Fruit fly (Drosophila melanogaster) whole organism, embryonic: ENCODE results near the gene CG17224.
A peak's percentile ranks its signal among the peaks of the same experiment; 100 is the strongest.

Experiments
- Atf3 ChIP-seq: fragments of 200-800 bp; sonication (Bioruptor generic); optimal IDR thresholded peaks from 3 replicates; lab custom pipeline; 2016; ENCODE audit warnings: missing biosample characterization, missing genetic modification characterization
- CG1024 ChIP-seq: fragments of 200-800 bp; sonication (Bioruptor generic); IDR thresholded peaks from 2 replicates; pipeline ENCODE4 v1.3.6; 2022; ENCODE audit warnings: missing biosample characterization, missing genetic modification characterization
- CG10267 ChIP-seq: fragments of 200-800 bp; sonication (Bioruptor generic); optimal IDR thresholded peaks from 2 replicates; lab custom pipeline; 2018; ENCODE audit warnings: missing biosample characterization, mild to moderate bottlenecking, missing genetic modification characterization, moderate library complexity
- CG10321 ChIP-seq: fragments of 200-800 bp; sonication (Bioruptor generic); IDR thresholded peaks from 2 replicates; pipeline ENCODE4 v1.3.6; 2022; ENCODE audit warnings: missing biosample characterization, missing genetic modification characterization
- CG10431 ChIP-seq: fragments of 200-800 bp; sonication (Bioruptor generic); optimal IDR thresholded peaks from 3 replicates; lab custom pipeline; 2018; ENCODE audit warnings: missing biosample characterization, mild to moderate bottlenecking, missing genetic modification characterization
- CG10543 ChIP-seq: fragments of 200-800 bp; sonication (Bioruptor generic); optimal IDR thresholded peaks from 3 replicates; lab custom pipeline; 2017; ENCODE audit warnings: missing biosample characterization, mild to moderate bottlenecking, missing genetic modification characterization, moderate library complexity
- CG10959 ChIP-seq: fragments of 200-800 bp; sonication (Bioruptor generic); IDR thresholded peaks from 2 replicates; pipeline ENCODE4 v1.3.6; 2022; ENCODE audit warnings: missing biosample characterization, missing genetic modification characterization
- CG11085 ChIP-seq: fragments of 200-800 bp; sonication (Bioruptor generic); IDR thresholded peaks from 2 replicates; pipeline ENCODE4 v1.3.6; 2022; ENCODE audit warnings: missing biosample characterization, missing genetic modification characterization
- CG11723 ChIP-seq: fragments of 200-800 bp; sonication (Bioruptor generic); optimal IDR thresholded peaks from 2 replicates; lab custom pipeline; 2017; ENCODE audit warnings: missing biosample characterization, mild to moderate bottlenecking, missing genetic modification characterization
- CG12659 ChIP-seq: fragments of 200-800 bp; sonication (Bioruptor generic); optimal IDR thresholded peaks from 3 replicates; lab custom pipeline; 2017; ENCODE audit warnings: mild to moderate bottlenecking, missing biosample characterization, missing genetic modification reagents, missing genetic modification characterization
- CG13123 ChIP-seq: fragments of 200-800 bp; sonication (Bioruptor generic); optimal IDR thresholded peaks from 2 replicates; lab custom pipeline; 2016; ENCODE audit warnings: missing biosample characterization, missing genetic modification characterization
- CG13287 ChIP-seq: fragments of 200-800 bp; sonication (Bioruptor generic); IDR thresholded peaks from 2 replicates; pipeline ENCODE4 v1.3.6; 2022; ENCODE audit warnings: missing biosample characterization, missing genetic modification characterization; ENCODE audit not compliant: partially characterized antibody
- CG14710 ChIP-seq: fragments of 200-800 bp; sonication (Bioruptor generic); optimal IDR thresholded peaks from 3 replicates; lab custom pipeline; 2019; ENCODE audit warnings: missing biosample characterization, mild to moderate bottlenecking, missing genetic modification characterization, moderate library complexity
- CG1603 ChIP-seq: fragments of 200-800 bp; sonication (Bioruptor generic); optimal IDR thresholded peaks from 2 replicates; lab custom pipeline; 2019; ENCODE audit warnings: missing biosample characterization, mild to moderate bottlenecking, missing genetic modification characterization, moderate library complexity
- CG17829 ChIP-seq: fragments of 200-800 bp; optimal IDR thresholded peaks from 2 replicates; lab custom pipeline; 2019; ENCODE audit warnings: missing biosample characterization, mild to moderate bottlenecking, missing genetic modification characterization, moderate library complexity
- CG30020 ChIP-seq: fragments of 200-800 bp; optimal IDR thresholded peaks from 2 replicates; lab custom pipeline; 2019; ENCODE audit warnings: missing biosample characterization, mild to moderate bottlenecking, missing genetic modification characterization, moderate library complexity
- CG31388 ChIP-seq: fragments of 200-800 bp; sonication (Bioruptor generic); optimal IDR thresholded peaks from 2 replicates; lab custom pipeline; 2016; ENCODE audit warnings: missing biosample characterization, missing genetic modification characterization
- CG3163 ChIP-seq: fragments of 200-800 bp; sonication (Bioruptor generic); optimal IDR thresholded peaks from 3 replicates; lab custom pipeline; 2016; ENCODE audit warnings: missing biosample characterization, missing genetic modification characterization
- CG33557 ChIP-seq: fragments of 200-800 bp; sonication (Bioruptor generic); optimal IDR thresholded peaks from 2 replicates; lab custom pipeline; 2019; ENCODE audit warnings: missing biosample characterization, mild to moderate bottlenecking, missing genetic modification characterization, moderate library complexity
- CG42726 ChIP-seq: fragments of 200-800 bp; sonication (Bioruptor generic); IDR thresholded peaks from 2 replicates; pipeline ENCODE4 v1.3.6; 2022; ENCODE audit warnings: missing biosample characterization, missing genetic modification characterization; ENCODE audit not compliant: partially characterized antibody
- CG4282 ChIP-seq: fragments of 200-800 bp; sonication (Bioruptor generic); optimal IDR thresholded peaks from 2 replicates; lab custom pipeline; 2016; ENCODE audit warnings: missing biosample characterization, missing genetic modification characterization
- CG7357 ChIP-seq: fragments of 200-800 bp; sonication (Bioruptor generic); IDR thresholded peaks from 3 replicates; pipeline ENCODE4 v1.3.6; 2022; ENCODE audit warnings: missing biosample characterization, missing genetic modification characterization
- CG7928 ChIP-seq: fragments of 200-800 bp; sonication (Bioruptor generic); optimal IDR thresholded peaks from 2 replicates; lab custom pipeline; 2017; ENCODE audit warnings: missing biosample characterization, mild to moderate bottlenecking, missing genetic modification characterization
- CG8924 ChIP-seq: fragments of 200-800 bp; optimal IDR thresholded peaks from 3 replicates; lab custom pipeline; 2019; ENCODE audit warnings: missing biosample characterization, mild to moderate bottlenecking, missing genetic modification characterization, moderate library complexity
- CG9797 ChIP-seq: fragments of 200-800 bp; sonication (Bioruptor generic); optimal IDR thresholded peaks from 3 replicates; lab custom pipeline; 2018; ENCODE audit warnings: missing biosample characterization, mild to moderate bottlenecking, missing genetic modification characterization
- CoRest ChIP-seq: fragments of 200-800 bp; sonication (Bioruptor generic); optimal IDR thresholded peaks from 3 replicates; lab custom pipeline; 2018; ENCODE audit warnings: missing biosample characterization, mild to moderate bottlenecking, missing genetic modification characterization, moderate library complexity
- Fer3 ChIP-seq: fragments of 200-800 bp; sonication (Bioruptor generic); optimal IDR thresholded peaks from 2 replicates; lab custom pipeline; 2018; ENCODE audit warnings: missing biosample characterization, mild to moderate bottlenecking, missing genetic modification characterization, moderate library complexity
- HmgZ ChIP-seq: fragments of 200-800 bp; sonication (Bioruptor generic); optimal IDR thresholded peaks from 2 replicates; lab custom pipeline; 2018; ENCODE audit warnings: missing biosample characterization, mild to moderate bottlenecking, missing genetic modification characterization
- Hmx ChIP-seq: fragments of 200-800 bp; sonication (Bioruptor generic); optimal IDR thresholded peaks from 2 replicates; lab custom pipeline; 2016; ENCODE audit warnings: missing biosample characterization, missing genetic modification characterization
- MBD-R2 ChIP-seq: fragments of 200-800 bp; sonication (Bioruptor generic); IDR thresholded peaks from 2 replicates; pipeline ENCODE4 v1.3.6; 2022; ENCODE audit warnings: missing biosample characterization, missing genetic modification characterization
- Neu2 ChIP-seq: fragments of 200-800 bp; sonication (Bioruptor generic); optimal IDR thresholded peaks from 3 replicates; lab custom pipeline; 2016; ENCODE audit warnings: missing biosample characterization, missing genetic modification characterization, borderline replicate concordance
- Nf-YB ChIP-seq: fragments of 200-800 bp; sonication (Bioruptor generic); optimal IDR thresholded peaks from 3 replicates; lab custom pipeline; 2019; ENCODE audit warnings: missing biosample characterization, mild to moderate bottlenecking, missing genetic modification characterization, moderate library complexity
- Optix ChIP-seq: fragments of 200-800 bp; sonication (Bioruptor generic); IDR thresholded peaks from 3 replicates; pipeline ENCODE4 v1.3.6; 2022; ENCODE audit warnings: missing biosample characterization, missing genetic modification characterization
- Scr ChIP-seq: fragments of 200-800 bp; sonication (Bioruptor generic); IDR thresholded peaks from 2 replicates; pipeline ENCODE4 v1.3.6; 2022; ENCODE audit warnings: missing biosample characterization, missing genetic modification characterization; ENCODE audit not compliant: partially characterized antibody
- Sox102F ChIP-seq: fragments of 200-800 bp; sonication (Bioruptor generic); optimal IDR thresholded peaks from 2 replicates; lab custom pipeline; 2018; ENCODE audit warnings: missing biosample characterization, mild to moderate bottlenecking, missing genetic modification characterization, moderate library complexity
- Ssrp ChIP-seq: fragments of 200-800 bp; sonication (Bioruptor generic); optimal IDR thresholded peaks from 2 replicates; lab custom pipeline; 2018; ENCODE audit warnings: missing biosample characterization, mild to moderate bottlenecking, missing genetic modification characterization, moderate library complexity
- Tbp ChIP-seq: fragments of >200 bp; optimal IDR thresholded peaks from 2 replicates; lab custom pipeline; 2018; ENCODE audit warnings: missing biosample characterization, missing genetic modification characterization
- al ChIP-seq: fragments of 200-800 bp; sonication (Bioruptor generic); IDR thresholded peaks from 2 replicates; pipeline ENCODE4 v1.3.6; 2022; ENCODE audit warnings: missing biosample characterization, missing genetic modification characterization
- amos ChIP-seq: fragments of 200-800 bp; sonication (Bioruptor generic); IDR thresholded peaks from 2 replicates; pipeline ENCODE4 v1.3.6; 2022; ENCODE audit warnings: missing biosample characterization, missing genetic modification characterization; ENCODE audit not compliant: partially characterized antibody
- crp ChIP-seq, 2 experiments: fragments of 200-800 bp; sonication (Bioruptor generic); optimal IDR thresholded peaks; 2 replicates in 1 of 2; 3 replicates in 1 of 2; lab custom pipeline; 2017; ENCODE audit warnings: missing biosample characterization in 2 of 2, missing genetic modification characterization in 2 of 2, mild to moderate bottlenecking in 1 of 2, moderate library complexity in 1 of 2
- her ChIP-seq: fragments of 200-800 bp; sonication (Bioruptor generic); optimal IDR thresholded peaks from 2 replicates; lab custom pipeline; 2016; ENCODE audit warnings: missing biosample characterization, missing genetic modification characterization
- lbe ChIP-seq: fragments of 200-800 bp; sonication (Bioruptor generic); optimal IDR thresholded peaks from 2 replicates; lab custom pipeline; 2016; ENCODE audit warnings: missing biosample characterization, mild to moderate bottlenecking, missing genetic modification characterization
- mirr ChIP-seq: fragments of 200-800 bp; sonication (Bioruptor generic); optimal IDR thresholded peaks from 3 replicates; lab custom pipeline; 2018; ENCODE audit warnings: missing biosample characterization, mild to moderate bottlenecking, missing genetic modification characterization
- pzg ChIP-seq: fragments of 200-800 bp; sonication (Bioruptor generic); optimal IDR thresholded peaks from 3 replicates; lab custom pipeline; 2018; ENCODE audit warnings: missing biosample characterization, mild to moderate bottlenecking, missing genetic modification characterization, moderate library complexity
- row ChIP-seq: fragments of 200-800 bp; sonication (Bioruptor generic); IDR thresholded peaks from 3 replicates; pipeline ENCODE4 v1.3.6; 2022; ENCODE audit warnings: missing biosample characterization, missing genetic modification characterization
- stwl ChIP-seq: fragments of 200-800 bp; sonication (Bioruptor generic); optimal IDR thresholded peaks from 3 replicates; lab custom pipeline; 2018; ENCODE audit warnings: missing biosample characterization, mild to moderate bottlenecking, missing genetic modification characterization, moderate library complexity
- trem ChIP-seq: fragments of 200-800 bp; optimal IDR thresholded peaks from 3 replicates; lab custom pipeline; 2019; ENCODE audit warnings: missing biosample characterization, mild to moderate bottlenecking, missing genetic modification characterization, moderate library complexity
- z ChIP-seq: fragments of 200-800 bp; sonication (Bioruptor generic); IDR thresholded peaks from 3 replicates; pipeline ENCODE4 v1.3.6; 2022; ENCODE audit warnings: missing biosample characterization, missing genetic modification characterization
- zen ChIP-seq: fragments of 200-800 bp; sonication (Bioruptor generic); optimal IDR thresholded peaks from 3 replicates; lab custom pipeline; 2018; ENCODE audit warnings: missing biosample characterization, mild to moderate bottlenecking, missing genetic modification characterization, moderate library complexity
- zen2 ChIP-seq: fragments of 200-800 bp; sonication (Bioruptor generic); IDR thresholded peaks from 3 replicates; pipeline ENCODE4 v1.3.6; 2022; ENCODE audit warnings: missing biosample characterization, missing genetic modification characterization; ENCODE audit not compliant: partially characterized antibody

CG17224 gene

DNA sequence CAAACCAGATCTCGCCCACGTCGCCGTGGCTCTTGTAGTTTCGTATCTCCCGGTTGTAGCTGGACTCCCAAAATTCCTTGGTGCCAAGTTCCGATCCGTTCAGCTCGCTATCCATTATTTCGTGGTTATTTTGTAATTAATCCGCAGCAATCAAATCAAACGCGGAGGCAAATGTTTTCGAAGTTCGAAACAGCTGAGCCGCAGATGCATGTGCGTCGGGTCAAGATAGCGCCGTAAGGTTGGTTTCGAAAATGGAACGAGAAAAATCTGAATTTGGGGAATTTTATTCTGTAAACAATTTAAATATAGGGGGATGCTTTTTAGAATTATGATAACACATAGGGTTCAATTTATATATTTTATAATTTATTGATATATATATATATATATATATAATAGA is 39.0 kb downstream of the CG17224 start, which contains the start of gene CG9643 (continued):
- TF ChIP-seq CG3163 (no peak), CG42726 (no peak), Fer3 (tag; lab: Kevin White, UChicago) (no peak), Tbp (GFP tag; lab: Kevin White, UChicago) (no peak), CG11085 (GFP tag; lab: Robert Waterston, UW) (no peak), CG13287 (GFP tag; lab: Robert Waterston, UW) (peak; percentile 44), Hmx (GFP tag; lab: Kevin White, UChicago) (no peak), Optix (GFP tag; lab: Robert Waterston, UW) (no peak), CG14710 (tag; lab: Kevin White, UChicago) (peak; percentile 50), CG1603 (tag; lab: Kevin White, UChicago) (peak; percentile 100), CG33557 (no peak), CG4282 (GFP tag; lab: Kevin White, UChicago) (no peak), row (GFP tag; lab: Robert Waterston, UW) (0 out of 3 replicates have a peak, but pooled peaks have one; percentile 18), Scr (GFP tag; lab: Robert Waterston, UW) (peak; percentile 40; the same call in 1 of the 2 replicates), CG8924 (peak; percentile 44), lbe (GFP tag; lab: Kevin White, UChicago) (no peak), CG30020 (tag; lab: Kevin White, UChicago) (peak; percentile 96), CG13123 (no peak), CG1024 (GFP tag; lab: Robert Waterston, UW) (0 out of 2 replicates have a peak, but pooled peaks have one; percentile 11), CG31388 (GFP tag; lab: Kevin White, UChicago) (no peak), MBD-R2 (peak; percentile 92), crp (GFP tag; optimal IDR thresholded peaks at IDR 0.05; lab: Kevin White, UChicago) (peak; percentile 87 to 97), trem (tag; lab: Kevin White, UChicago) (peak; percentile 46), zen2 (GFP tag; lab: Robert Waterston, UW) (no peak), amos (GFP tag; lab: Robert Waterston, UW) (peak; percentile 29; the same call in 1 of the 2 replicates), al (GFP tag; lab: Robert Waterston, UW) (no peak), CG17829 (peak; percentile 44), Sox102F (GFP tag; lab: Kevin White, UChicago) (no peak), pzg (GFP tag; lab: Kevin White, UChicago) (peak; percentile 83), CG10959 (GFP tag; lab: Robert Waterston, UW) (no peak), her (GFP tag; lab: Kevin White, UChicago) (no peak), Nf-YB (no peak), CG10267 (tag; lab: Kevin White, UChicago) (peak; percentile 39), CoRest (tag; lab: Kevin White, UChicago) (no peak), CG12659 (GFP tag; lab: Kevin White, UChicago) (peak; percentile 64), z (GFP tag; lab: Robert Waterston, UW) (no peak), CG10431 (GFP tag; lab: Kevin White, UChicago) (no peak), zen (tag; lab: Kevin White, UChicago) (peak; percentile 19), stwl (tag; lab: Kevin White, UChicago) (peak; percentile 68), HmgZ (tag; lab: Kevin White, UChicago) (peak; percentile 7), CG11723 (GFP tag; lab: Kevin White, UChicago) (no peak), CG10321 (GFP tag; lab: Robert Waterston, UW) (no peak), Neu2 (no peak), Ssrp (no peak), CG9797 (GFP tag; lab: Kevin White, UChicago) (peak; percentile 26), Atf3 (GFP tag; lab: Kevin White, UChicago) (no peak), CG7357 (no peak), mirr (GFP tag; lab: Kevin White, UChicago) (no peak), CG10543 (no peak), CG7928 (GFP tag; lab: Kevin White, UChicago) (no peak)
